Fruit fly (Drosophila melanogaster): ENCODE results near the gene Polr3D.
A peak's percentile ranks its signal among the peaks of the same experiment; 100 is the strongest.

Gene Polr3D

dm6 chr3L:18061713-18062365 lies 47.5 kb downstream of the Polr3D start (continued):
- TF ChIP-seq Sry-δ (GFP tag; optimal IDR thresholded peaks at IDR 0.05) (no peak), CG13894 (tag; optimal IDR thresholded peaks at IDR 0.05) (peak; percentile 60), CG18619 (GFP tag; optimal IDR thresholded peaks at IDR 0.05) (no peak), nerfin-1 (tag; optimal IDR thresholded peaks at IDR 0.05) (no peak), fd3F (GFP tag; optimal IDR thresholded peaks at IDR 0.05) (no peak), D19A (tag; optimal IDR thresholded peaks at IDR 0.05) (no peak), mld (GFP tag; IDR thresholded peaks at IDR 0.05; ENCODE audit: partially characterized antibody) (no peak), Ssrp (tag; optimal IDR thresholded peaks at IDR 0.05) (no peak), az2 (GFP tag; optimal IDR thresholded peaks at IDR 0.05) (no peak), CoRest (tag; optimal IDR thresholded peaks at IDR 0.05) (no peak), Taf1 (GFP tag; IDR thresholded peaks at IDR 0.05) (no peak), exex (tag; optimal IDR thresholded peaks at IDR 0.05) (no peak), CG2199 (GFP tag; IDR thresholded peaks at IDR 0.05) (no peak), Jarid2 (GFP tag; optimal IDR thresholded peaks at IDR 0.05) (peak; percentile 9), CG4820 (GFP tag; optimal IDR thresholded peaks at IDR 0.05) (no peak), chn (GFP tag; optimal IDR thresholded peaks at IDR 0.05) (no peak), seq (GFP tag; IDR thresholded peaks at IDR 0.05) (peak; percentile 47; the same call in 1 of the 2 replicates), Hey (tag; optimal IDR thresholded peaks at IDR 0.05) (no peak), hbn (GFP tag; IDR thresholded peaks at IDR 0.05; ENCODE audit: partially characterized antibody) (no peak), CG4617 (GFP tag; optimal IDR thresholded peaks at IDR 0.05; ENCODE audit: borderline replicate concordance) (no peak), bsh (GFP tag; optimal IDR thresholded peaks at IDR 0.05) (peak in 1 of 2 experiments; percentile 37), gro (GFP tag; optimal IDR thresholded peaks at IDR 0.05) (no peak), E2f2 (GFP tag; IDR thresholded peaks at IDR 0.05) (no peak), nerfin-2 (GFP tag; IDR thresholded peaks at IDR 0.05; ENCODE audit: partially characterized antibody) (no peak), NC2α (GFP tag; optimal IDR thresholded peaks at IDR 0.05) (no peak), CG2678 (tag; optimal IDR thresholded peaks at IDR 0.05) (no peak), nom (GFP tag; optimal IDR thresholded peaks at IDR 0.05) (peak; percentile 62), CG1233 (GFP tag; optimal IDR thresholded peaks at IDR 0.05) (no peak), CG12391 (tag; optimal IDR thresholded peaks at IDR 0.05) (no peak), ems (GFP tag; optimal IDR thresholded peaks at IDR 0.05) (no peak), Blimp-1 (GFP tag; optimal IDR thresholded peaks at IDR 0.05) (peak; percentile 47), CG10147 (GFP tag; optimal IDR thresholded peaks at IDR 0.05) (no peak), Ets65A (GFP tag) (no peak), MBD-R2 (GFP tag; IDR thresholded peaks at IDR 0.05) (no peak)

- TF ChIP-seq CG16779 (GFP tag; IDR thresholded peaks at IDR 0.05) (peak; percentile 66), nerfin-1 (tag; optimal IDR thresholded peaks at IDR 0.05) (no peak), amos (GFP tag; IDR thresholded peaks at IDR 0.05; ENCODE audit: partially characterized antibody) (peak; percentile 33; the same call in 1 of the 2 replicates), Med (GFP tag) (peak; percentile 39), ftz-f1 (GFP tag; optimal IDR thresholded peaks at IDR 0.05) (peak; percentile 73), stc (GFP tag; IDR thresholded peaks at IDR 0.05) (no peak), BEAF-32 (GFP tag; optimal IDR thresholded peaks at IDR 0.05) (peak; percentile 8), GATAe (GFP tag; conservative IDR thresholded peaks at IDR 0.05) (no peak), hb (GFP tag; IDR thresholded peaks at IDR 0.05; ENCODE audit: partially characterized antibody) (0 out of 3 replicates have a peak, but pooled peaks have one; percentile 45), run (tag; optimal IDR thresholded peaks at IDR 0.05) (no peak), CG42726 (GFP tag; IDR thresholded peaks at IDR 0.05; ENCODE audit: partially characterized antibody) (0 out of 2 replicates have a peak, but pooled peaks have one; percentile 33)
These were observed 48.1 kb downstream of the Polr3D start for dm6 chr3L:18061240-18061639.
